Fruit fly (Drosophila melanogaster) whole organism, embryonic: ENCODE results near the gene CG13247.
A peak's percentile ranks its signal among the peaks of the same experiment; 100 is the strongest.

ENCODE experiments used
- Adf1 ChIP-seq: fragments of 200-800 bp; sonication (Bioruptor generic); IDR thresholded peaks from 2 replicates; pipeline ENCODE4 v1.3.6; 2022; ENCODE audit warnings: missing biosample characterization, missing genetic modification characterization
- Bgb ChIP-seq: fragments of 200-800 bp; sonication (Bioruptor generic); IDR thresholded peaks from 2 replicates; pipeline ENCODE4 v1.3.6; 2022; ENCODE audit warnings: missing biosample characterization, missing genetic modification characterization; ENCODE audit not compliant: partially characterized antibody
- Blimp-1 ChIP-seq: fragments of 200-800 bp; sonication (Bioruptor generic); optimal IDR thresholded peaks from 3 replicates; lab custom pipeline; 2018; ENCODE audit warnings: missing biosample characterization, missing genetic modification characterization, mild to moderate bottlenecking, moderate library complexity, missing genetic modification reagents
- CG10267 ChIP-seq: fragments of 200-800 bp; sonication (Bioruptor generic); optimal IDR thresholded peaks from 2 replicates; lab custom pipeline; 2018; ENCODE audit warnings: missing biosample characterization, mild to moderate bottlenecking, missing genetic modification characterization, moderate library complexity
- CG10321 ChIP-seq: fragments of 200-800 bp; sonication (Bioruptor generic); IDR thresholded peaks from 2 replicates; pipeline ENCODE4 v1.3.6; 2022; ENCODE audit warnings: missing biosample characterization, missing genetic modification characterization
- CG11085 ChIP-seq: fragments of 200-800 bp; sonication (Bioruptor generic); IDR thresholded peaks from 2 replicates; pipeline ENCODE4 v1.3.6; 2022; ENCODE audit warnings: missing biosample characterization, missing genetic modification characterization
- CG12769 ChIP-seq: fragments of 200-800 bp; sonication (Bioruptor generic); optimal IDR thresholded peaks from 2 replicates; lab custom pipeline; 2019; ENCODE audit warnings: missing biosample characterization, mild to moderate bottlenecking, missing genetic modification characterization, moderate library complexity
- CG15011 ChIP-seq: fragments of 200-800 bp; sonication (Bioruptor generic); optimal IDR thresholded peaks from 3 replicates; lab custom pipeline; 2018; ENCODE audit warnings: missing biosample characterization, mild to moderate bottlenecking, missing genetic modification characterization
- CG15073 ChIP-seq: fragments of 200-800 bp; sonication (Bioruptor generic); optimal IDR thresholded peaks from 2 replicates; lab custom pipeline; 2016; ENCODE audit warnings: missing biosample characterization, missing genetic modification characterization
- CG15601 ChIP-seq: fragments of 200-800 bp; sonication (Bioruptor generic); optimal IDR thresholded peaks from 3 replicates; lab custom pipeline; 2019; ENCODE audit warnings: missing biosample characterization, mild to moderate bottlenecking, missing genetic modification characterization, moderate library complexity
- CG1792 ChIP-seq: fragments of 200-800 bp; sonication (Bioruptor generic); optimal IDR thresholded peaks from 2 replicates; lab custom pipeline; 2016; ENCODE audit warnings: missing biosample characterization, missing genetic modification characterization
- CG18476 ChIP-seq: fragments of 200-800 bp; sonication (Bioruptor generic); optimal IDR thresholded peaks from 2 replicates; lab custom pipeline; 2016; ENCODE audit warnings: missing biosample characterization, mild to moderate bottlenecking, missing genetic modification characterization
- CG30431 ChIP-seq: fragments of 200-800 bp; sonication (Bioruptor generic); optimal IDR thresholded peaks from 2 replicates; lab custom pipeline; 2017; ENCODE audit warnings: missing biosample characterization, missing genetic modification characterization
- CG3065 ChIP-seq: fragments of 200-800 bp; sonication (Bioruptor generic); optimal IDR thresholded peaks from 2 replicates; lab custom pipeline; 2016; ENCODE audit warnings: missing biosample characterization, missing genetic modification characterization
- CG31388 ChIP-seq: fragments of 200-800 bp; sonication (Bioruptor generic); optimal IDR thresholded peaks from 2 replicates; lab custom pipeline; 2016; ENCODE audit warnings: missing biosample characterization, missing genetic modification characterization
- CG34422 ChIP-seq: fragments of 200-800 bp; sonication (Bioruptor generic); IDR thresholded peaks from 3 replicates; pipeline ENCODE4 v1.3.6; 2022; ENCODE audit warnings: missing biosample characterization, missing genetic modification characterization
- CG3838 ChIP-seq: fragments of 200-800 bp; sonication (Bioruptor generic); optimal IDR thresholded peaks from 3 replicates; lab custom pipeline; 2016; ENCODE audit warnings: missing biosample characterization, missing genetic modification characterization
- CG4730 ChIP-seq: fragments of 200-800 bp; sonication (Bioruptor generic); IDR thresholded peaks from 2 replicates; pipeline ENCODE4 v1.3.6; 2022; ENCODE audit warnings: missing biosample characterization, missing genetic modification characterization
- CG7357 ChIP-seq: fragments of 200-800 bp; sonication (Bioruptor generic); IDR thresholded peaks from 3 replicates; pipeline ENCODE4 v1.3.6; 2022; ENCODE audit warnings: missing biosample characterization, missing genetic modification characterization
- CG9609 ChIP-seq: fragments of 200-800 bp; sonication (Bioruptor generic); optimal IDR thresholded peaks from 3 replicates; lab custom pipeline; 2016; ENCODE audit warnings: missing biosample characterization, missing genetic modification characterization
- CG9876 ChIP-seq: fragments of 200-800 bp; sonication (Bioruptor generic); optimal IDR thresholded peaks from 2 replicates; lab custom pipeline; 2016; ENCODE audit warnings: missing biosample characterization, missing genetic modification characterization
- D ChIP-seq, 2 experiments: fragments of 200-800 bp in 1 of 2; fragments of >200 bp in 1 of 2; sonication (Bioruptor generic) in 1 of 2; optimal IDR thresholded peaks; 2 replicates in 1 of 2; 3 replicates in 1 of 2; lab custom pipeline; 2017; ENCODE audit warnings: mild to moderate bottlenecking in 1 of 2, missing biosample characterization in 1 of 2, missing genetic modification characterization in 1 of 2, missing genetic modification reagents in 1 of 2
- Dip2 ChIP-seq: fragments of 200-800 bp; sonication (Bioruptor generic); IDR thresholded peaks from 2 replicates; pipeline ENCODE4 v1.3.6; 2022; ENCODE audit warnings: missing biosample characterization, missing genetic modification characterization
- Doc2 ChIP-seq: fragments of 200-800 bp; sonication (Bioruptor generic); IDR thresholded peaks from 2 replicates; pipeline ENCODE4 v1.3.6; 2022; ENCODE audit warnings: missing biosample characterization, missing genetic modification characterization
- Doc3 ChIP-seq: fragments of 200-800 bp; sonication (Bioruptor generic); IDR thresholded peaks from 3 replicates; pipeline ENCODE4 v1.3.6; 2022; ENCODE audit warnings: missing biosample characterization, missing genetic modification characterization; ENCODE audit not compliant: partially characterized antibody
- HLH4C ChIP-seq: fragments of 200-800 bp; sonication (Bioruptor generic); IDR thresholded peaks from 3 replicates; pipeline ENCODE4 v1.3.6; 2022; ENCODE audit warnings: missing biosample characterization, missing genetic modification characterization; ENCODE audit not compliant: partially characterized antibody
- Oaz ChIP-seq: fragments of 200-800 bp; sonication (Bioruptor generic); IDR thresholded peaks from 2 replicates; pipeline ENCODE4 v1.3.6; 2022; ENCODE audit warnings: missing biosample characterization, missing genetic modification characterization
- Ptx1 ChIP-seq: fragments of 200-800 bp; sonication (Bioruptor generic); IDR thresholded peaks from 2 replicates; pipeline ENCODE4 v1.3.6; 2022; ENCODE audit warnings: missing biosample characterization, missing genetic modification characterization
- Sin3A ChIP-seq: fragments of >200 bp; optimal IDR thresholded peaks from 2 replicates; lab custom pipeline; 2018
- Spps ChIP-seq: fragments of 200-800 bp; sonication (Bioruptor generic); optimal IDR thresholded peaks from 2 replicates; lab custom pipeline; 2018; ENCODE audit warnings: missing biosample characterization, mild to moderate bottlenecking, missing genetic modification characterization
- Stat92E ChIP-seq, 3 experiments: fragments of >200 bp in 2 of 3; fragments of 200-800 bp in 1 of 3; sonication (Bioruptor generic) in 1 of 3; optimal IDR thresholded peaks; 2 replicates each; lab custom pipeline; 2017 to 2019; ENCODE audit warnings: missing biosample characterization in 3 of 3, missing genetic modification characterization in 3 of 3, mild to moderate bottlenecking in 1 of 3, moderate library complexity in 1 of 3
- ase ChIP-seq: fragments of 200-800 bp; sonication (Bioruptor generic); IDR thresholded peaks from 3 replicates; pipeline ENCODE4 v1.3.6; 2022; ENCODE audit warnings: missing biosample characterization, missing genetic modification characterization
- cad ChIP-seq: fragments of >200 bp; optimal IDR thresholded peaks from 2 replicates; lab custom pipeline; 2017; ENCODE audit warnings: missing biosample characterization, missing genetic modification characterization
- cato ChIP-seq: fragments of 200-800 bp; sonication (Bioruptor generic); optimal IDR thresholded peaks from 2 replicates; lab custom pipeline; 2016; ENCODE audit warnings: missing biosample characterization, missing genetic modification characterization, borderline replicate concordance
- caup ChIP-seq: fragments of 200-800 bp; sonication (Bioruptor generic); optimal IDR thresholded peaks from 3 replicates; lab custom pipeline; 2017; ENCODE audit warnings: missing biosample characterization, mild to moderate bottlenecking, missing genetic modification characterization, moderate library complexity; ENCODE audit not compliant: severe bottlenecking
- chif ChIP-seq, 2 experiments: fragments of 200-800 bp; sonication (Bioruptor generic); optimal IDR thresholded peaks; 3 replicates each; lab custom pipeline; 2016; ENCODE audit warnings: missing biosample characterization in 2 of 2, missing genetic modification characterization in 2 of 2
- dati ChIP-seq: fragments of 200-800 bp; sonication (Bioruptor generic); IDR thresholded peaks from 2 replicates; pipeline ENCODE4 v1.3.6; 2022; ENCODE audit warnings: missing biosample characterization, missing genetic modification characterization
- dpn ChIP-seq, 2 experiments: fragments of 200-800 bp; sonication (Bioruptor generic); optimal IDR thresholded peaks; 3 replicates each; lab custom pipeline; 2016; ENCODE audit warnings: missing biosample characterization in 2 of 2, missing genetic modification characterization in 2 of 2
- en ChIP-seq: fragments of 200-800 bp; sonication (Bioruptor generic); optimal IDR thresholded peaks from 2 replicates; lab custom pipeline; 2016; ENCODE audit warnings: missing biosample characterization, missing genetic modification characterization
- ftz-f1 ChIP-seq: fragments of 200-800 bp; sonication (Bioruptor generic); optimal IDR thresholded peaks from 2 replicates; lab custom pipeline; 2016; ENCODE audit warnings: missing biosample characterization, missing genetic modification characterization
- gro ChIP-seq: fragments of 200-800 bp; sonication (Bioruptor generic); optimal IDR thresholded peaks from 2 replicates; lab custom pipeline; 2016; ENCODE audit warnings: missing biosample characterization, missing genetic modification characterization
- klu ChIP-seq: fragments of 200-800 bp; sonication (Bioruptor generic); IDR thresholded peaks from 2 replicates; pipeline ENCODE4 v1.3.6; 2022; ENCODE audit warnings: missing biosample characterization, missing genetic modification characterization
- lbe ChIP-seq: fragments of 200-800 bp; sonication (Bioruptor generic); optimal IDR thresholded peaks from 2 replicates; lab custom pipeline; 2016; ENCODE audit warnings: missing biosample characterization, mild to moderate bottlenecking, missing genetic modification characterization
- pita ChIP-seq: fragments of 200-800 bp; sonication (Bioruptor generic); optimal IDR thresholded peaks from 2 replicates; lab custom pipeline; 2017; ENCODE audit warnings: missing biosample characterization, mild to moderate bottlenecking, missing genetic modification characterization
- run ChIP-seq: fragments of 200-800 bp; sonication (Bioruptor generic); optimal IDR thresholded peaks from 3 replicates; lab custom pipeline; 2018; ENCODE audit warnings: missing biosample characterization, mild to moderate bottlenecking, missing genetic modification characterization
- sd ChIP-seq: fragments of 200-800 bp; sonication (Bioruptor generic); optimal IDR thresholded peaks from 3 replicates; lab custom pipeline; 2018; ENCODE audit warnings: missing biosample characterization, mild to moderate bottlenecking, missing genetic modification characterization, moderate library complexity
- seq ChIP-seq: fragments of 200-800 bp; sonication (Bioruptor generic); IDR thresholded peaks from 2 replicates; pipeline ENCODE4 v1.3.6; 2022; ENCODE audit warnings: missing biosample characterization, missing genetic modification characterization
- sima ChIP-seq: fragments of 200-800 bp; sonication (Bioruptor generic); optimal IDR thresholded peaks from 2 replicates; lab custom pipeline; 2016; ENCODE audit warnings: missing biosample characterization, missing genetic modification characterization
- unc-4 ChIP-seq: fragments of 200-800 bp; sonication (Bioruptor generic); IDR thresholded peaks from 2 replicates; pipeline ENCODE4 v1.3.6; 2022; ENCODE audit warnings: missing biosample characterization, missing genetic modification characterization; ENCODE audit not compliant: partially characterized antibody
- zfh1 ChIP-seq: fragments of 200-800 bp; sonication (Bioruptor generic); IDR thresholded peaks from 3 replicates; pipeline ENCODE4 v1.3.6; 2022; ENCODE audit warnings: missing biosample characterization, missing genetic modification characterization
- zfh2 ChIP-seq: fragments of 200-800 bp; sonication (Bioruptor generic); optimal IDR thresholded peaks from 2 replicates; lab custom pipeline; 2016; ENCODE audit warnings: missing biosample characterization, missing genetic modification characterization

Gene CG13247

dm6 chr3L:20388983-20389382 is 18.9 kb downstream of the CG13247 start (continued):
- TF ChIP-seq zfh1 (GFP tag; lab: Robert Waterston, UW) = no peak
- no peak for TF ChIP-seq CG15601 (tag; lab: Kevin White, UChicago)
- TF ChIP-seq Ptx1 (GFP tag; lab: Robert Waterston, UW) = peak; percentile 57
- TF ChIP-seq cato = no peak
- TF ChIP-seq CG18476 (GFP tag; lab: Kevin White, UChicago) = no peak
- TF ChIP-seq CG30431 = no peak
- TF ChIP-seq chif (GFP tag; optimal IDR thresholded peaks at IDR 0.05; lab: Kevin White, UChicago) = peak in 1 of 2 experiments; percentile 13
- TF ChIP-seq klu (GFP tag; lab: Robert Waterston, UW) = no peak
- TF ChIP-seq zfh2 (GFP tag; lab: Kevin White, UChicago) = peak; percentile 7
- TF ChIP-seq Stat92E (GFP tag; optimal IDR thresholded peaks at IDR 0.05; lab: Kevin White, UChicago) = no peak
- no peak for TF ChIP-seq CG3838 (GFP tag; lab: Kevin White, UChicago)
- TF ChIP-seq Adf1 (GFP tag; lab: Robert Waterston, UW) = no peak
- TF ChIP-seq dati (GFP tag; lab: Robert Waterston, UW) = no peak
- TF ChIP-seq D (optimal IDR thresholded peaks at IDR 0.05; lab: Kevin White, UChicago) = no peak
- TF ChIP-seq D (GFP tag; optimal IDR thresholded peaks at IDR 0.05; lab: Kevin White, UChicago) = no peak
- TF ChIP-seq dpn (GFP tag; optimal IDR thresholded peaks at IDR 0.05; lab: Kevin White, UChicago) = peak; percentile 20 to 60
- peak; percentile 79 for TF ChIP-seq ftz-f1
- peak; percentile 87 for TF ChIP-seq CG12769 (tag; lab: Kevin White, UChicago)
- TF ChIP-seq CG15073 (GFP tag; lab: Kevin White, UChicago) = no peak
- TF ChIP-seq CG7357 (GFP tag; lab: Robert Waterston, UW) = no peak
- no peak for TF ChIP-seq run (tag; lab: Kevin White, UChicago)
- TF ChIP-seq cad (GFP tag; lab: Kevin White, UChicago) = no peak
- no peak for TF ChIP-seq CG11085 (GFP tag; lab: Robert Waterston, UW)
- TF ChIP-seq Doc2 = no peak
- no peak for TF ChIP-seq Dip2
- no peak for TF ChIP-seq HLH4C (GFP tag; lab: Robert Waterston, UW)
- peak; percentile 72 for TF ChIP-seq sd
- TF ChIP-seq Bgb (GFP tag; lab: Robert Waterston, UW) = no peak
- TF ChIP-seq CG1792 (GFP tag; lab: Kevin White, UChicago) = no peak
- TF ChIP-seq Spps (tag; lab: Kevin White, UChicago) = no peak
- TF ChIP-seq ase (GFP tag; lab: Robert Waterston, UW) = no peak
- TF ChIP-seq CG9876 (GFP tag; lab: Kevin White, UChicago) = no peak
- TF ChIP-seq gro (GFP tag; lab: Kevin White, UChicago) = peak; percentile 73
- TF ChIP-seq seq (GFP tag; lab: Robert Waterston, UW) = peak; percentile 30; the same call in 1 of the 2 replicates
- TF ChIP-seq CG4730 = peak; percentile 41; the same call in 1 of the 2 replicates
- TF ChIP-seq CG34422 (GFP tag; lab: Robert Waterston, UW) = peak; percentile 57; the same call in 1 of the 3 replicates
- no peak for TF ChIP-seq pita (GFP tag; lab: Kevin White, UChicago)
- no peak for TF ChIP-seq CG31388 (GFP tag; lab: Kevin White, UChicago)
- no peak for TF ChIP-seq lbe (GFP tag; lab: Kevin White, UChicago)
- peak; percentile 36 for TF ChIP-seq CG9609 (GFP tag; lab: Kevin White, UChicago)
- no peak for TF ChIP-seq CG3065 (GFP tag; lab: Kevin White, UChicago)
- TF ChIP-seq sima = no peak
- TF ChIP-seq CG15011 (GFP tag; lab: Kevin White, UChicago) = no peak
- no peak for TF ChIP-seq CG10267 (tag; lab: Kevin White, UChicago)
- TF ChIP-seq en = no peak
- TF ChIP-seq unc-4 = no peak
- no peak for TF ChIP-seq Oaz (GFP tag; lab: Robert Waterston, UW)
- peak; percentile 50 for TF ChIP-seq caup (GFP tag; lab: Kevin White, UChicago)
- no peak for TF ChIP-seq Doc3
- TF ChIP-seq Sin3A (lab: Kevin White, UChicago) = no peak
- TF ChIP-seq CG10321 (GFP tag; lab: Robert Waterston, UW) = no peak
- TF ChIP-seq Blimp-1 (GFP tag; lab: Kevin White, UChicago) = no peak
